Fruit fly (Drosophila melanogaster) whole organism, embryonic: ENCODE results near the gene Neurl4.
A peak's percentile ranks its signal among the peaks of the same experiment; 100 is the strongest.

Experiments
- Atf3 ChIP-seq: fragments of 200-800 bp; sonication (Bioruptor generic); optimal IDR thresholded peaks from 3 replicates; lab custom pipeline; 2016; ENCODE audit warnings: missing biosample characterization, missing genetic modification characterization
- BEAF-32 ChIP-seq: fragments of 200-800 bp; sonication (Bioruptor generic); optimal IDR thresholded peaks from 3 replicates; lab custom pipeline; 2017; ENCODE audit warnings: missing biosample characterization, missing genetic modification characterization, mild to moderate bottlenecking, moderate library complexity, missing genetic modification reagents
- CG10147 ChIP-seq: fragments of 200-800 bp; sonication (Bioruptor generic); optimal IDR thresholded peaks from 2 replicates; lab custom pipeline; 2019; ENCODE audit warnings: missing biosample characterization, mild to moderate bottlenecking, missing genetic modification characterization, moderate library complexity
- CG11247 ChIP-seq: fragments of 200-800 bp; sonication (Bioruptor generic); IDR thresholded peaks from 2 replicates; pipeline ENCODE4 v1.3.6; 2022; ENCODE audit warnings: missing biosample characterization, missing genetic modification characterization
- CG14014 ChIP-seq: fragments of 200-800 bp; sonication (Bioruptor generic); IDR thresholded peaks from 2 replicates; pipeline ENCODE4 v1.3.6; 2022; ENCODE audit warnings: missing biosample characterization, missing genetic modification characterization
- CG14667 ChIP-seq: fragments of 200-800 bp; sonication (Bioruptor generic); IDR thresholded peaks from 2 replicates; pipeline ENCODE4 v1.3.6; 2022; ENCODE audit warnings: missing biosample characterization, missing genetic modification characterization
- CG15601 ChIP-seq: fragments of 200-800 bp; sonication (Bioruptor generic); optimal IDR thresholded peaks from 3 replicates; lab custom pipeline; 2019; ENCODE audit warnings: missing biosample characterization, mild to moderate bottlenecking, missing genetic modification characterization, moderate library complexity
- CG16779 ChIP-seq: fragments of 200-800 bp; sonication (Bioruptor generic); IDR thresholded peaks from 2 replicates; pipeline ENCODE4 v1.3.6; 2022; ENCODE audit warnings: missing biosample characterization, missing genetic modification characterization
- CG16815 ChIP-seq: fragments of 200-800 bp; sonication (Bioruptor generic); optimal IDR thresholded peaks from 3 replicates; lab custom pipeline; 2017; ENCODE audit warnings: missing biosample characterization, mild to moderate bottlenecking, missing genetic modification characterization
- CG17328 ChIP-seq: fragments of 200-800 bp; sonication (Bioruptor generic); IDR thresholded peaks from 2 replicates; pipeline ENCODE4 v1.3.6; 2022; ENCODE audit warnings: missing biosample characterization, missing genetic modification characterization
- CG1832 ChIP-seq: fragments of 200-800 bp; sonication (Bioruptor generic); optimal IDR thresholded peaks from 2 replicates; lab custom pipeline; 2017; ENCODE audit warnings: missing biosample characterization, mild to moderate bottlenecking, missing genetic modification characterization, inconsistent platforms
- CG2712 ChIP-seq: fragments of 200-800 bp; optimal IDR thresholded peaks from 3 replicates; lab custom pipeline; 2019; ENCODE audit warnings: missing biosample characterization, mild to moderate bottlenecking, missing genetic modification characterization, moderate library complexity
- CG3065 ChIP-seq: fragments of 200-800 bp; sonication (Bioruptor generic); optimal IDR thresholded peaks from 2 replicates; lab custom pipeline; 2016; ENCODE audit warnings: missing biosample characterization, missing genetic modification characterization
- CG34224 ChIP-seq: fragments of 200-800 bp; sonication (Bioruptor generic); IDR thresholded peaks from 3 replicates; pipeline ENCODE4 v1.3.6; 2022; ENCODE audit warnings: missing biosample characterization, missing genetic modification characterization; ENCODE audit not compliant: partially characterized antibody
- CG3838 ChIP-seq: fragments of 200-800 bp; sonication (Bioruptor generic); optimal IDR thresholded peaks from 3 replicates; lab custom pipeline; 2016; ENCODE audit warnings: missing biosample characterization, missing genetic modification characterization
- CG9215 ChIP-seq: fragments of 200-800 bp; sonication (Bioruptor generic); IDR thresholded peaks from 2 replicates; pipeline ENCODE4 v1.3.6; 2022; ENCODE audit warnings: missing biosample characterization, missing genetic modification characterization
- Doc3 ChIP-seq: fragments of 200-800 bp; sonication (Bioruptor generic); IDR thresholded peaks from 3 replicates; pipeline ENCODE4 v1.3.6; 2022; ENCODE audit warnings: missing biosample characterization, missing genetic modification characterization; ENCODE audit not compliant: partially characterized antibody
- Fer3 ChIP-seq: fragments of 200-800 bp; sonication (Bioruptor generic); optimal IDR thresholded peaks from 2 replicates; lab custom pipeline; 2018; ENCODE audit warnings: missing biosample characterization, mild to moderate bottlenecking, missing genetic modification characterization, moderate library complexity
- Gsc ChIP-seq: fragments of 200-800 bp; sonication (Bioruptor generic); IDR thresholded peaks from 2 replicates; pipeline ENCODE4 v1.3.6; 2022; ENCODE audit warnings: missing biosample characterization, missing genetic modification characterization
- H15 ChIP-seq: fragments of 200-800 bp; sonication (Bioruptor generic); IDR thresholded peaks from 3 replicates; pipeline ENCODE4 v1.3.6; 2022; ENCODE audit warnings: missing biosample characterization, missing genetic modification characterization
- HLH54F ChIP-seq: fragments of 200-800 bp; sonication (Bioruptor generic); optimal IDR thresholded peaks from 3 replicates; lab custom pipeline; 2016; ENCODE audit warnings: missing biosample characterization, missing genetic modification characterization
- Hr78 ChIP-seq, 2 experiments: fragments of 200-800 bp in 1 of 2; fragments of >200 bp in 1 of 2; sonication (Bioruptor generic) in 1 of 2; optimal IDR thresholded peaks; 2 replicates each; lab custom pipeline; 2017 to 2019; ENCODE audit warnings: missing biosample characterization in 2 of 2, missing genetic modification characterization in 2 of 2, mild to moderate bottlenecking in 1 of 2, moderate library complexity in 1 of 2
- Lhr ChIP-seq: fragments of 200-800 bp; sonication (Bioruptor generic); optimal IDR thresholded peaks from 3 replicates; lab custom pipeline; 2017; ENCODE audit warnings: mild to moderate bottlenecking, missing biosample characterization, missing genetic modification reagents, missing genetic modification characterization
- NK7.1 ChIP-seq: fragments of 200-800 bp; sonication (Bioruptor generic); optimal IDR thresholded peaks from 3 replicates; lab custom pipeline; 2016; ENCODE audit warnings: missing biosample characterization, missing genetic modification characterization
- Spps ChIP-seq: fragments of 200-800 bp; sonication (Bioruptor generic); optimal IDR thresholded peaks from 2 replicates; lab custom pipeline; 2018; ENCODE audit warnings: missing biosample characterization, mild to moderate bottlenecking, missing genetic modification characterization
- Sry-β ChIP-seq: fragments of 200-800 bp; sonication (Bioruptor generic); optimal IDR thresholded peaks from 2 replicates; lab custom pipeline; 2018; ENCODE audit warnings: missing biosample characterization, mild to moderate bottlenecking, missing genetic modification characterization, moderate library complexity
- Sry-δ ChIP-seq: fragments of 200-800 bp; sonication (Bioruptor generic); optimal IDR thresholded peaks from 2 replicates; lab custom pipeline; 2016; ENCODE audit warnings: missing biosample characterization, missing genetic modification characterization
- cg ChIP-seq: fragments of 200-800 bp; sonication (Bioruptor generic); optimal IDR thresholded peaks from 3 replicates; lab custom pipeline; 2019; ENCODE audit warnings: missing biosample characterization, mild to moderate bottlenecking, missing genetic modification characterization, moderate library complexity
- cwo ChIP-seq: fragments of 200-800 bp; sonication (Bioruptor generic); optimal IDR thresholded peaks from 3 replicates; lab custom pipeline; 2017; ENCODE audit warnings: missing biosample characterization, missing genetic modification characterization, mild to moderate bottlenecking, moderate library complexity, missing genetic modification reagents
- dan ChIP-seq: fragments of 200-800 bp; sonication (Bioruptor generic); IDR thresholded peaks from 2 replicates; pipeline ENCODE4 v1.3.6; 2022; ENCODE audit warnings: missing biosample characterization, missing genetic modification characterization
- ems ChIP-seq: fragments of 200-800 bp; sonication (Bioruptor generic); optimal IDR thresholded peaks from 3 replicates; lab custom pipeline; 2016; ENCODE audit warnings: missing biosample characterization, missing genetic modification characterization
- eyg ChIP-seq: fragments of 200-800 bp; sonication (Bioruptor generic); optimal IDR thresholded peaks from 3 replicates; lab custom pipeline; 2016; ENCODE audit warnings: missing biosample characterization, missing genetic modification characterization
- grau ChIP-seq: fragments of 200-800 bp; optimal IDR thresholded peaks from 3 replicates; lab custom pipeline; 2019; ENCODE audit warnings: missing biosample characterization, mild to moderate bottlenecking, missing genetic modification characterization, moderate library complexity
- ind ChIP-seq: fragments of 200-800 bp; sonication (Bioruptor generic); optimal IDR thresholded peaks from 3 replicates; lab custom pipeline; 2016; ENCODE audit warnings: missing biosample characterization, missing genetic modification characterization
- knrl ChIP-seq: fragments of 200-800 bp; sonication (Bioruptor generic); IDR thresholded peaks from 3 replicates; pipeline ENCODE4 v1.3.6; 2022; ENCODE audit warnings: missing biosample characterization, missing genetic modification characterization; ENCODE audit not compliant: partially characterized antibody
- nerfin-2 ChIP-seq: fragments of 200-800 bp; sonication (Bioruptor generic); IDR thresholded peaks from 2 replicates; pipeline ENCODE4 v1.3.6; 2022; ENCODE audit warnings: missing biosample characterization, missing genetic modification characterization; ENCODE audit not compliant: partially characterized antibody
- nmo ChIP-seq: fragments of 200-800 bp; sonication (Bioruptor generic); optimal IDR thresholded peaks from 2 replicates; lab custom pipeline; 2018; ENCODE audit warnings: missing biosample characterization, mild to moderate bottlenecking, missing genetic modification characterization, moderate library complexity
- oc ChIP-seq: fragments of 200-800 bp; sonication (Bioruptor generic); optimal IDR thresholded peaks from 2 replicates; lab custom pipeline; 2018; ENCODE audit warnings: missing biosample characterization, mild to moderate bottlenecking, missing genetic modification characterization, moderate library complexity
- odd ChIP-seq: fragments of 200-800 bp; sonication (Bioruptor generic); optimal IDR thresholded peaks from 2 replicates; lab custom pipeline; 2017; ENCODE audit warnings: missing biosample characterization, mild to moderate bottlenecking, missing genetic modification characterization
- pita ChIP-seq: fragments of 200-800 bp; sonication (Bioruptor generic); optimal IDR thresholded peaks from 2 replicates; lab custom pipeline; 2017; ENCODE audit warnings: missing biosample characterization, mild to moderate bottlenecking, missing genetic modification characterization
- scrt ChIP-seq: fragments of 200-800 bp; sonication (Bioruptor generic); optimal IDR thresholded peaks from 2 replicates; lab custom pipeline; 2018; ENCODE audit warnings: missing biosample characterization, mild to moderate bottlenecking, missing genetic modification characterization, moderate library complexity
- tgo ChIP-seq: fragments of 200-800 bp; sonication (Bioruptor generic); IDR thresholded peaks from 3 replicates; pipeline ENCODE4 v1.3.6; 2022; ENCODE audit warnings: missing biosample characterization, missing genetic modification characterization
- unpg ChIP-seq: fragments of 200-800 bp; sonication (Bioruptor generic); optimal IDR thresholded peaks from 3 replicates; lab custom pipeline; 2018; ENCODE audit warnings: missing biosample characterization, mild to moderate bottlenecking, missing genetic modification characterization, moderate library complexity
- vnd ChIP-seq: fragments of 200-800 bp; sonication (Bioruptor generic); IDR thresholded peaks from 3 replicates; pipeline ENCODE4 v1.3.6; 2022; ENCODE audit warnings: missing biosample characterization, missing genetic modification characterization; ENCODE audit not compliant: partially characterized antibody
- wek ChIP-seq: fragments of 200-800 bp; sonication (Bioruptor generic); optimal IDR thresholded peaks from 3 replicates; lab custom pipeline; 2018; ENCODE audit warnings: missing biosample characterization, mild to moderate bottlenecking, missing genetic modification characterization, moderate library complexity
- z ChIP-seq: fragments of 200-800 bp; sonication (Bioruptor generic); IDR thresholded peaks from 3 replicates; pipeline ENCODE4 v1.3.6; 2022; ENCODE audit warnings: missing biosample characterization, missing genetic modification characterization
- zfh1 ChIP-seq: fragments of 200-800 bp; sonication (Bioruptor generic); IDR thresholded peaks from 3 replicates; pipeline ENCODE4 v1.3.6; 2022; ENCODE audit warnings: missing biosample characterization, missing genetic modification characterization

The Neurl4 gene

DNA sequence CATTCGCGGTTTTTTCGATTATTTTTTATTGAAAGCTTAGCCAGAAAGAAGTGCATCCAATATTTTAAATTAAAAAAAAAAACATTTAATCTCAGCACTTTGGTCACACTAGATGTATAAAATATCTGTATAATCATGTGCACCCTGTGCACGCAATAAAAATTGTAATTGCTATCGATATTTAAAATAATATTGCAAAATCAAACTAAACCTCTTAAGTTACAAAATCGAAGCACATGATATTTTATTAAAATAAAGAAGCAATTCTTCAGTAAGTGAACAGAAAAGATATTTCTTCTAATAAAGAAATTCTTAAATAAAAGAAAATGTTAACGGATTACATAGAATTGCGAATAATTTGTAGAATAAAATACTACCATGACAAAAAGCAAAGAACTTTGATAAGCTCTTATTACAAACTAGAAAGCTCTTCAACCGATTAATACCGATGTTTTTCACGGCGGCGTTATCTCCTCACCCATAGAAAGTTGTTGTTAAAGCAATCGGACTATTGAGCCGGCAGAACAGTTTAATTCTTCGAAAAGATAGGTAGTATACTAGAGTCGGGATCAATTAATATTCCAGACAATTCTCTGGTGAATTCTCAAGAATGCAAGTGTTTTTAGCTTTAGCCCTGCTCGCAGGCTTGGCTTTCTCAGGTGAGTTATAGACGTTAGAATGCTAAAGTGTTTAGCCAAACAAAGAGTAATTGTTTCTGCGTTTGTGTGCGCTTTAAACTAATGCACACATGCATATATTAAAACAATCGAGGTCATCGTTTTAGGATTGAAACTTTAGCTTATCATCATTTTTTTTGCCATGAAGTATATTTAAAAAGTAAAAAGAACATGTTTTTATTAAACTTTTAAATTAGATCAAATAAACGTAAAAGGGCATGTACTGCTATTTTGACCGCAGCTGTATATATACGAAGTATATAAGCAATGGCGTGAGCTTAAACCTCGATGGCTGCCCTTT lies 55.7 kb downstream of the Neurl4 start, which contains the start of gene CtsK1 (continued):
- TF ChIP-seq grau (tag; lab: Kevin White, UChicago): peak; percentile 16
- TF ChIP-seq Sry-β (GFP tag; lab: Kevin White, UChicago): no peak
- TF ChIP-seq CG9215 (GFP tag; lab: Robert Waterston, UW): no peak
- TF ChIP-seq CG16779 (GFP tag; lab: Robert Waterston, UW): no peak
- no peak for TF ChIP-seq Spps (tag; lab: Kevin White, UChicago)
- TF ChIP-seq Lhr (GFP tag; lab: Kevin White, UChicago): peak; percentile 39
- 0 out of 3 replicates have a peak, but pooled peaks have one; percentile 18 for TF ChIP-seq H15 (GFP tag; lab: Robert Waterston, UW)
- peak; percentile 50 for TF ChIP-seq CG2712 (tag; lab: Kevin White, UChicago)
- TF ChIP-seq BEAF-32 (GFP tag; lab: Kevin White, UChicago): peak; percentile 77
- TF ChIP-seq vnd (GFP tag; lab: Robert Waterston, UW): peak; percentile 61
- TF ChIP-seq z: no peak
- TF ChIP-seq zfh1 (GFP tag; lab: Robert Waterston, UW): peak; percentile 59; the same call in 1 of the 3 replicates
- TF ChIP-seq cwo (GFP tag; lab: Kevin White, UChicago): no peak
- TF ChIP-seq dan: no peak
- no peak for TF ChIP-seq CG14667 (GFP tag; lab: Robert Waterston, UW)
- 0 out of 2 replicates have a peak, but pooled peaks have one; percentile 21 for TF ChIP-seq CG14014 (GFP tag; lab: Robert Waterston, UW)
- TF ChIP-seq Atf3 (GFP tag; lab: Kevin White, UChicago): no peak
- no peak for TF ChIP-seq oc (tag; lab: Kevin White, UChicago)
- peak; percentile 5 for TF ChIP-seq Fer3
- peak; percentile 78 for TF ChIP-seq Doc3 (GFP tag; lab: Robert Waterston, UW)
- TF ChIP-seq CG34224 (GFP tag; lab: Robert Waterston, UW): peak; percentile 67; the same call in 2 of the 3 replicates
- no peak for TF ChIP-seq scrt (GFP tag; lab: Kevin White, UChicago)
- peak; percentile 77 for TF ChIP-seq Sry-δ (GFP tag; lab: Kevin White, UChicago)
- no peak for TF ChIP-seq CG17328 (GFP tag; lab: Robert Waterston, UW)
- no peak for TF ChIP-seq wek
- no peak for TF ChIP-seq odd (GFP tag; lab: Kevin White, UChicago)
- TF ChIP-seq nerfin-2 (GFP tag; lab: Robert Waterston, UW): no peak
- peak; percentile 16; the same call in 1 of the 3 replicates for TF ChIP-seq tgo
- no peak for TF ChIP-seq pita (GFP tag; lab: Kevin White, UChicago)
- no peak for TF ChIP-seq CG16815 (GFP tag; lab: Kevin White, UChicago)
- TF ChIP-seq CG10147: peak; percentile 44
- no peak for TF ChIP-seq HLH54F (GFP tag; lab: Kevin White, UChicago)
- no peak for TF ChIP-seq NK7.1 (GFP tag; lab: Kevin White, UChicago)
- peak; percentile 23 for TF ChIP-seq CG15601 (tag; lab: Kevin White, UChicago)
- peak; percentile 15 for TF ChIP-seq cg (GFP tag; lab: Kevin White, UChicago)
- no peak for TF ChIP-seq Gsc (GFP tag; lab: Robert Waterston, UW)
- TF ChIP-seq eyg (GFP tag; lab: Kevin White, UChicago): no peak
- TF ChIP-seq CG3838 (GFP tag; lab: Kevin White, UChicago): no peak
- no peak for TF ChIP-seq Hr78 (GFP tag; optimal IDR thresholded peaks at IDR 0.05; lab: Kevin White, UChicago)
- TF ChIP-seq ind (GFP tag; lab: Kevin White, UChicago): peak; percentile 2
- TF ChIP-seq knrl (GFP tag; lab: Robert Waterston, UW): peak; percentile 75
- peak; percentile 12 for TF ChIP-seq nmo (GFP tag; lab: Kevin White, UChicago)
- peak; percentile 22 for TF ChIP-seq unpg (GFP tag; lab: Kevin White, UChicago)
- peak; percentile 51; the same call in 1 of the 2 replicates for TF ChIP-seq CG11247
- TF ChIP-seq CG3065 (GFP tag; lab: Kevin White, UChicago): no peak
- no peak for TF ChIP-seq ems (GFP tag; lab: Kevin White, UChicago)
- no peak for TF ChIP-seq CG1832 (GFP tag; lab: Kevin White, UChicago)
